Fruit fly (Drosophila melanogaster) whole organism, prepupa: Measurements from ENCODE around the gene dgt2.
A peak's percentile ranks its signal among the peaks of the same experiment; 100 is the strongest.

Source experiments
- Blimp-1 ChIP-seq: fragments of 200-800 bp; sonication (Bioruptor generic); optimal IDR thresholded peaks from 3 replicates; lab custom pipeline; 2017; ENCODE audit warnings: missing biosample characterization, missing genetic modification characterization, mild to moderate bottlenecking, moderate library complexity, missing genetic modification reagents
- CG10631 ChIP-seq: fragments of 200-800 bp; sonication (Bioruptor generic); optimal IDR thresholded peaks from 2 replicates; lab custom pipeline; 2016; ENCODE audit warnings: missing biosample characterization, missing genetic modification characterization
- CG11762 ChIP-seq: fragments of 200-800 bp; sonication (Bioruptor generic); optimal IDR thresholded peaks from 3 replicates; lab custom pipeline; 2016; ENCODE audit warnings: missing biosample characterization, missing genetic modification characterization; ENCODE audit not compliant: insufficient read depth
- CG11902 ChIP-seq: fragments of 200-800 bp; sonication (Bioruptor generic); optimal IDR thresholded peaks from 3 replicates; lab custom pipeline; 2016; ENCODE audit warnings: missing biosample characterization, missing genetic modification characterization
- CG15336 ChIP-seq: fragments of 200-800 bp; sonication (Bioruptor generic); IDR thresholded peaks from 2 replicates; pipeline ENCODE4 v1.3.6; 2022; ENCODE audit warnings: missing biosample characterization, missing genetic modification characterization
- CG1621 ChIP-seq: fragments of 200-800 bp; sonication (Bioruptor generic); optimal IDR thresholded peaks from 3 replicates; lab custom pipeline; 2018; ENCODE audit warnings: missing biosample characterization, mild to moderate bottlenecking, missing genetic modification characterization
- CG31627 ChIP-seq: fragments of 200-800 bp; sonication (Bioruptor generic); optimal IDR thresholded peaks from 3 replicates; lab custom pipeline; 2016; ENCODE audit warnings: missing biosample characterization, missing genetic modification characterization
- CG32006 ChIP-seq: fragments of 200-800 bp; sonication (Bioruptor generic); optimal IDR thresholded peaks from 3 replicates; lab custom pipeline; 2017; ENCODE audit warnings: missing biosample characterization, mild to moderate bottlenecking, missing genetic modification characterization
- CG3919 ChIP-seq: fragments of 200-800 bp; sonication (Bioruptor generic); optimal IDR thresholded peaks from 3 replicates; lab custom pipeline; 2016; ENCODE audit warnings: missing biosample characterization, missing genetic modification characterization
- CG4318 ChIP-seq: fragments of 200-800 bp; sonication (Bioruptor generic); optimal IDR thresholded peaks from 3 replicates; lab custom pipeline; 2017; ENCODE audit warnings: missing biosample characterization, mild to moderate bottlenecking, missing genetic modification characterization
- CG6163 ChIP-seq: fragments of 200-800 bp; sonication (Bioruptor generic); IDR thresholded peaks from 3 replicates; pipeline ENCODE4 v1.3.6; 2022; ENCODE audit warnings: missing biosample characterization, missing genetic modification characterization
- CG6792 ChIP-seq: fragments of 200-800 bp; sonication (Bioruptor generic); optimal IDR thresholded peaks from 3 replicates; lab custom pipeline; 2016; ENCODE audit warnings: missing biosample characterization, missing genetic modification characterization
- CG6808 ChIP-seq: fragments of 200-800 bp; sonication (Bioruptor generic); optimal IDR thresholded peaks from 3 replicates; lab custom pipeline; 2017; ENCODE audit warnings: missing biosample characterization, missing genetic modification characterization, mild to moderate bottlenecking, moderate library complexity, missing genetic modification reagents
- CG6854 ChIP-seq: fragments of 200-800 bp; sonication (Bioruptor generic); optimal IDR thresholded peaks from 2 replicates; lab custom pipeline; 2017; ENCODE audit warnings: missing biosample characterization, mild to moderate bottlenecking, missing genetic modification characterization
- CG7368 ChIP-seq: fragments of 200-800 bp; sonication (Bioruptor generic); optimal IDR thresholded peaks from 3 replicates; lab custom pipeline; 2016; ENCODE audit warnings: missing biosample characterization, missing genetic modification characterization
- CG8632 ChIP-seq: fragments of 200-800 bp; sonication (Bioruptor generic); optimal IDR thresholded peaks from 3 replicates; lab custom pipeline; 2016; ENCODE audit warnings: missing biosample characterization, missing genetic modification characterization
- Eip75B ChIP-seq: fragments of 200-800 bp; sonication (Bioruptor generic); optimal IDR thresholded peaks from 3 replicates; lab custom pipeline; 2016; ENCODE audit warnings: missing biosample characterization, missing genetic modification characterization
- Eip78C ChIP-seq: fragments of 200-800 bp; sonication (Bioruptor generic); peaks from one replicate; lab custom pipeline; 2016; ENCODE audit warnings: missing biosample characterization, missing genetic modification characterization
- Eip93F ChIP-seq: fragments of 200-800 bp; sonication (Bioruptor generic); optimal IDR thresholded peaks from 2 replicates; lab custom pipeline; 2016; ENCODE audit warnings: missing biosample characterization, mild to moderate bottlenecking, missing genetic modification characterization
- Ets21C ChIP-seq: fragments of 200-800 bp; sonication (Bioruptor generic); optimal IDR thresholded peaks from 3 replicates; lab custom pipeline; 2016; ENCODE audit warnings: missing biosample characterization, missing genetic modification characterization
- Hr4 ChIP-seq: fragments of 200-800 bp; sonication (Bioruptor generic); optimal IDR thresholded peaks from 3 replicates; lab custom pipeline; 2016; ENCODE audit warnings: missing biosample characterization, missing genetic modification characterization
- Lpt ChIP-seq: fragments of 200-800 bp; sonication (Bioruptor generic); optimal IDR thresholded peaks from 3 replicates; lab custom pipeline; 2016; ENCODE audit warnings: missing biosample characterization, missing genetic modification characterization
- Met ChIP-seq: fragments of 200-800 bp; sonication (Bioruptor generic); optimal IDR thresholded peaks from 3 replicates; lab custom pipeline; 2016; ENCODE audit warnings: missing biosample characterization, missing genetic modification characterization
- OdsH ChIP-seq: fragments of 200-800 bp; sonication (Bioruptor generic); optimal IDR thresholded peaks from 3 replicates; lab custom pipeline; 2016; ENCODE audit warnings: missing biosample characterization, missing genetic modification characterization
- Smox ChIP-seq: fragments of 200-800 bp; sonication (Bioruptor generic); optimal IDR thresholded peaks from 3 replicates; lab custom pipeline; 2016; ENCODE audit warnings: missing biosample characterization, missing genetic modification characterization
- Sox102F ChIP-seq: fragments of 200-800 bp; sonication (Bioruptor generic); optimal IDR thresholded peaks from 2 replicates; lab custom pipeline; 2016; ENCODE audit warnings: missing biosample characterization, mild to moderate bottlenecking, missing genetic modification characterization
- achi ChIP-seq: fragments of 200-800 bp; sonication (Bioruptor generic); optimal IDR thresholded peaks from 3 replicates; lab custom pipeline; 2016; ENCODE audit warnings: missing biosample characterization, missing genetic modification characterization
- acj6 ChIP-seq: fragments of 200-800 bp; sonication (Bioruptor generic); optimal IDR thresholded peaks from 3 replicates; lab custom pipeline; 2016; ENCODE audit warnings: missing biosample characterization, missing genetic modification characterization
- cyc ChIP-seq: fragments of 200-800 bp; sonication (Bioruptor generic); optimal IDR thresholded peaks from 3 replicates; lab custom pipeline; 2016; ENCODE audit warnings: missing biosample characterization, missing genetic modification characterization
- dac ChIP-seq: fragments of 200-800 bp; sonication (Bioruptor generic); optimal IDR thresholded peaks from 2 replicates; lab custom pipeline; 2017; ENCODE audit warnings: missing biosample characterization, mild to moderate bottlenecking, missing genetic modification characterization
- dsx ChIP-seq: fragments of 200-800 bp; optimal IDR thresholded peaks from 3 replicates; lab custom pipeline; 2019; ENCODE audit warnings: missing biosample characterization, mild to moderate bottlenecking, missing genetic modification characterization, moderate library complexity; ENCODE audit not compliant: poor library complexity, severe bottlenecking
- eg ChIP-seq: fragments of 200-800 bp; sonication (Bioruptor generic); IDR thresholded peaks from 3 replicates; pipeline ENCODE4 v1.3.6; 2022; ENCODE audit warnings: missing biosample characterization, missing genetic modification characterization
- esn ChIP-seq: fragments of 200-800 bp; sonication (Bioruptor generic); optimal IDR thresholded peaks from 2 replicates; lab custom pipeline; 2016; ENCODE audit warnings: missing biosample characterization, mild to moderate bottlenecking, missing genetic modification characterization, moderate library complexity
- fd59A ChIP-seq: fragments of 200-800 bp; sonication (Bioruptor generic); optimal IDR thresholded peaks from 2 replicates; lab custom pipeline; 2017; ENCODE audit warnings: missing biosample characterization, mild to moderate bottlenecking, missing genetic modification characterization, missing genetic modification reagents
- fd85E ChIP-seq: fragments of 200-800 bp; sonication (Bioruptor generic); optimal IDR thresholded peaks from 3 replicates; lab custom pipeline; 2016; ENCODE audit warnings: missing biosample characterization, missing genetic modification characterization
- fkh ChIP-seq: fragments of 200-800 bp; sonication (Bioruptor generic); optimal IDR thresholded peaks from 3 replicates; lab custom pipeline; 2017; ENCODE audit warnings: missing biosample characterization, mild to moderate bottlenecking, missing genetic modification characterization, moderate library complexity
- lz ChIP-seq: fragments of 200-800 bp; sonication (Bioruptor generic); optimal IDR thresholded peaks from 3 replicates; lab custom pipeline; 2016; ENCODE audit warnings: missing biosample characterization, missing genetic modification characterization
- net ChIP-seq: fragments of 200-800 bp; sonication (Bioruptor generic); optimal IDR thresholded peaks from 3 replicates; lab custom pipeline; 2016; ENCODE audit warnings: missing biosample characterization, missing genetic modification characterization
- pdm3 ChIP-seq: fragments of 200-800 bp; sonication (Bioruptor generic); optimal IDR thresholded peaks from 3 replicates; lab custom pipeline; 2016; ENCODE audit warnings: missing biosample characterization, missing genetic modification characterization
- salr ChIP-seq, 2 experiments: fragments of 200-800 bp; sonication (Bioruptor generic); optimal IDR thresholded peaks; 3 replicates each; lab custom pipeline; 2016 to 2018; ENCODE audit warnings: missing biosample characterization in 2 of 2, missing genetic modification characterization in 2 of 2, mild to moderate bottlenecking in 1 of 2
- spab ChIP-seq: fragments of 200-800 bp; sonication (Bioruptor generic); optimal IDR thresholded peaks from 2 replicates; lab custom pipeline; 2017; ENCODE audit warnings: missing biosample characterization, mild to moderate bottlenecking, missing genetic modification characterization, missing genetic modification reagents
- ss ChIP-seq, 2 experiments: fragments of 200-800 bp; sonication (Bioruptor generic); optimal IDR thresholded peaks; 2 replicates in 1 of 2; 3 replicates in 1 of 2; lab custom pipeline; 2017 to 2018; ENCODE audit warnings: mild to moderate bottlenecking in 2 of 2, missing biosample characterization in 2 of 2, missing genetic modification characterization in 2 of 2, moderate library complexity in 1 of 2
- topi ChIP-seq: fragments of 200-800 bp; sonication (Bioruptor generic); optimal IDR thresholded peaks from 3 replicates; lab custom pipeline; 2016; ENCODE audit warnings: missing biosample characterization, missing genetic modification characterization

Gene dgt2

DNA sequence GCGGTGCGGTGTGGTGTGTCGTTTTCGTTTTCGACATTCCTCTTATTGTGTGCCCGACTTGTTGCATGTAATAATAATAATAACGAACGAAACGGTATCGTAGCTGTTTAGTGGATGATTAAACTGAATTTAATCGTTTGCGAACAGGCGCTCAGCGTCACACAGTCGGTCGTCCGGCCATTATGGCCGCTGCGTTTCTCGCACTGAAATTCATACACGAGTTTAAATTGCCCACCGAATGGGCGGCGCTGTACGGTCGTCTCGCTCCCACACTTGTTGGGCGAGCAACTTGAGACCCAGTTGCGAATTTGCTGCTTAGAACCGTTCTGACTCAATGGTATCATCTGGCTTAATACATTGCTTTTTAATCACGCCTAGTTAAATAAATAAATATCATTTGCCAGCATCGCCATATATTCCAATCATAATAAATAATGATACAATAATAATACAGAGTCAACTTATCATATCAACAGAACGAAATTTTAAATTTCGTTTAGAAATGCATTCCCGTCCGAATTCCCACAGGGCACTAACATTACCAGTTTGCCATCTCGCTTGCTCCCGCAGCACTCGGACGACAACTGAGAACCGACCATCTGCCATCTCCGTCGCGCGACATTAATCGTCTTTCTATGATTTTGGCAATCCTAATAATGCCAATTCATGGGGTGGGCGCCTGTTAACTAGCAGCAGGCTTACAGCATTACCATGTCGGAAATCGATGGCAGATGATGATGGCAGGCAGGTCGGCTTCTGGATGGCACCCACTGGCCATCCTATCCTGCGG lies 21.3 kb downstream of the dgt2 start (continued):
- TF ChIP-seq fd59A (GFP tag; lab: Kevin White, UChicago) (peak; percentile 88), CG32006 (GFP tag; lab: Kevin White, UChicago) (peak; percentile 93), CG15336 (GFP tag; lab: Robert Waterston, UW) (no peak), Hr4 (GFP tag; lab: Kevin White, UChicago) (peak; percentile 93), CG11762 (GFP tag; lab: Kevin White, UChicago) (peak; percentile 87), net (peak; percentile 83), CG3919 (GFP tag; lab: Kevin White, UChicago) (peak; percentile 90), CG6854 (GFP tag; lab: Kevin White, UChicago) (peak; percentile 86), CG7368 (GFP tag; lab: Kevin White, UChicago) (peak; percentile 82), pdm3 (GFP tag; lab: Kevin White, UChicago) (peak; percentile 89)
- TF ChIP-seq, all 60 proteins: peak for 51

DNA sequence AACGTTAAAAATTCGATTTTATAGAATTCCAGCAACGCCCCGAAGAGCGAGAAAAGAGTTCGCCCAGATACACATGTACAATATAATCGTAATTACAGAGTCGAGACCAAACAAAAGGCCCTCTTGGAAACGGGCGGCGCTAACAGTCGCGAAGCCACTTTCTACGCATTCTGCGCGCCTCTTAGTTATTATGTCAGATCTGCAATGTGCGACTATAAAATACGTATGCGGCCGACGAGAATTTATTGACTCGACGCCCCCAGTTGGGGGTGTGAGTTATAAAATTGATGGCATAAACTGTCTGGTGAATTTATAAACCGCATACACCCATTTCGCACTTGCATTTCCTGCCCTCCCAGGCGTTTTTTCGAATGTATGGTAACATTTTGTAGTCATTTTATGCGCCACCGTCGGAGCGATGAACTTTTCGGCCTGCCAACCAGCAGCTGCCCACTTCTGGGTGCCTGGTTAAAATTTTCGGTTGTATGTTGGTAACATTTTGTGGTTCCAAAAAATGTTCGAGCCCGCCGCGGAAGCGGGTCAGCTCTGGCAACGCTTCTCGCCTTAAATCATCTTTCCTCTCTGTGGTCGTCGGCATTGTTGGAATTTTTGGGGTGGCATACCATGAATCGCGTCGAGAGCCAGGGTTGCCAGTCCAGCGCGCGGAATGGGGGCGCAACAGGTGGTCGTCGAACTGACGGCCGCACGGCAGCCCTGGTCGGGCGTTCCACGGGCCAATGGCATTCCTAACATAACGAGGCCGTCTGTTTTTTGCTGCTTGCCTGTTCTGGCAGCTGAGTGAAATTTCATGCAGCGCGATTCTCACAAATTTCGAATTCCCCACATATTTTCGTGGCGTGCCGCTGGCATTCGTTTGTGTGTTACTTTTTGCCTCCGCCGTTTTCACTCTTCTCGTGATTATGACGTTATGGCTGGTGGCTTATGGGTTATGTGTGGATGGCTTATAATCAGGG lies 22.2 kb downstream of the dgt2 start:
- TF ChIP-seq fkh (peak; percentile 85), pdm3 (GFP tag; lab: Kevin White, UChicago) (peak; percentile 52), dsx (GFP tag; lab: Kevin White, UChicago) (peak; percentile 92), Blimp-1 (GFP tag; lab: Kevin White, UChicago) (peak; percentile 74), CG6854 (GFP tag; lab: Kevin White, UChicago) (peak; percentile 90), CG3919 (GFP tag; lab: Kevin White, UChicago) (peak; percentile 84), net (peak; percentile 89), Sox102F (GFP tag; lab: Kevin White, UChicago) (peak; percentile 83), Met (GFP tag; lab: Kevin White, UChicago) (peak; percentile 85), topi (GFP tag; lab: Kevin White, UChicago) (peak; percentile 80), achi (GFP tag; lab: Kevin White, UChicago) (peak; percentile 36), CG4318 (GFP tag; lab: Kevin White, UChicago) (no peak), eg (GFP tag; lab: Robert Waterston, UW) (no peak), CG6792 (GFP tag; lab: Kevin White, UChicago) (peak; percentile 73), acj6 (GFP tag; lab: Kevin White, UChicago) (peak; percentile 22), CG31627 (peak; percentile 73), fd85E (GFP tag; lab: Kevin White, UChicago) (no peak), Eip78C (GFP tag; lab: Kevin White, UChicago) (peak; percentile 86), Smox (GFP tag; lab: Kevin White, UChicago) (peak; percentile 73), Hr4 (GFP tag; lab: Kevin White, UChicago) (peak; percentile 57), Ets21C (GFP tag; lab: Kevin White, UChicago) (peak; percentile 61), CG1621 (tag; lab: Kevin White, UChicago) (peak; percentile 82), dac (GFP tag; lab: Kevin White, UChicago) (peak; percentile 27), ss (GFP tag; optimal IDR thresholded peaks at IDR 0.05; lab: Kevin White, UChicago) (peak; percentile 75 to 78), salr (GFP tag; optimal IDR thresholded peaks at IDR 0.05; lab: Kevin White, UChicago) (peak; percentile 1 to 47), esn (GFP tag; lab: Kevin White, UChicago) (peak; percentile 82), lz (GFP tag; lab: Kevin White, UChicago) (peak; percentile 82), Eip93F (GFP tag; lab: Kevin White, UChicago) (no peak), CG6163 (GFP tag; lab: Robert Waterston, UW) (no peak), OdsH (GFP tag; lab: Kevin White, UChicago) (peak; percentile 31), CG10631 (no peak), cyc (peak; percentile 87), CG8632 (no peak), Eip75B (GFP tag; lab: Kevin White, UChicago) (peak; percentile 90), CG11902 (GFP tag; lab: Kevin White, UChicago) (peak; percentile 31), spab (peak; percentile 68), CG15336 (GFP tag; lab: Robert Waterston, UW) (no peak), Lpt (GFP tag; lab: Kevin White, UChicago) (peak; percentile 54), CG6808 (peak; percentile 69), CG11762 (GFP tag; lab: Kevin White, UChicago) (peak; percentile 21)
